Worm (Caenorhabditis elegans) whole organism, mixed stage, embryonic: ENCODE results near the gene Y69H2.3.

ENCODE experiments used
- bed-3 ChIP-seq: fragments of 200-800 bp; sonication (Bioruptor generic); optimal IDR thresholded peaks from 3 replicates; lab custom pipeline; 2018; ENCODE audit warnings: mild to moderate bottlenecking, missing genetic modification characterization, moderate library complexity, missing compliant biosample characterization
- blmp-1 ChIP-seq: fragments of 150-350 bp; optimal IDR thresholded peaks from 2 replicates; lab custom pipeline; 2014; ENCODE audit warnings: missing biosample characterization, missing genetic modification characterization
- ceh-39 ChIP-seq: fragments of 150-350 bp; optimal IDR thresholded peaks from 2 replicates; lab custom pipeline; 2014; ENCODE audit warnings: missing biosample characterization, missing genetic modification characterization
- ceh-43 ChIP-seq: fragments of 200-800 bp; sonication (Bioruptor generic); optimal IDR thresholded peaks from 2 replicates; lab custom pipeline; 2018; ENCODE audit warnings: mild to moderate bottlenecking, missing genetic modification characterization, moderate library complexity, missing compliant biosample characterization
- ceh-83 ChIP-seq: fragments of 200-800 bp; sonication (Bioruptor generic); optimal IDR thresholded peaks from 2 replicates; lab custom pipeline; 2018; ENCODE audit warnings: mild to moderate bottlenecking, missing genetic modification characterization, missing compliant biosample characterization
- ces-1 ChIP-seq: fragments of 150-350 bp; optimal IDR thresholded peaks from 2 replicates; lab custom pipeline; 2014; ENCODE audit warnings: missing biosample characterization, missing genetic modification reagents, missing genetic modification characterization
- cnd-1 ChIP-seq: fragments of 200-800 bp; sonication (Bioruptor generic); optimal IDR thresholded peaks from 2 replicates; lab custom pipeline; 2018; ENCODE audit warnings: mild to moderate bottlenecking, missing genetic modification characterization, missing compliant biosample characterization
- drap-1 ChIP-seq: fragments of 200-800 bp; sonication (Bioruptor generic); optimal IDR thresholded peaks from 3 replicates; lab custom pipeline; 2018; ENCODE audit warnings: mild to moderate bottlenecking, missing genetic modification characterization, missing compliant biosample characterization
- elt-1 ChIP-seq: sonication (generic microtip); optimal IDR thresholded peaks from 2 replicates; lab custom pipeline; 2017; ENCODE audit warnings: missing genetic modification characterization, mild to moderate bottlenecking, missing compliant biosample characterization, antibody characterized with exemption, moderate library complexity, borderline replicate concordance; ENCODE audit not compliant: insufficient read depth
- flh-1 ChIP-seq: fragments of 200-800 bp; sonication (Bioruptor generic); optimal IDR thresholded peaks from 2 replicates; lab custom pipeline; 2018; ENCODE audit warnings: mild to moderate bottlenecking, missing genetic modification characterization, moderate library complexity, missing compliant biosample characterization
- hlh-1 ChIP-seq: fragments of 150-350 bp; optimal IDR thresholded peaks from 2 replicates; lab custom pipeline; 2014; ENCODE audit warnings: missing biosample characterization, missing genetic modification reagents, missing genetic modification characterization
- lin-13 ChIP-seq: fragments of 150-350 bp; optimal IDR thresholded peaks from 2 replicates; lab custom pipeline; 2014; ENCODE audit warnings: missing biosample characterization, missing genetic modification characterization
- lsy-2 ChIP-seq: fragments of 150-350 bp; optimal IDR thresholded peaks from 2 replicates; lab custom pipeline; 2014; ENCODE audit warnings: missing biosample characterization, missing genetic modification characterization
- mab-5 ChIP-seq: fragments of 150-350 bp; optimal IDR thresholded peaks from 2 replicates; lab custom pipeline; 2014; ENCODE audit warnings: missing biosample characterization, missing genetic modification characterization
- mep-1 ChIP-seq: fragments of 150-350 bp; optimal IDR thresholded peaks from 2 replicates; lab custom pipeline; 2017; ENCODE audit warnings: missing biosample characterization, missing genetic modification reagents, missing genetic modification characterization, inconsistent platforms
- nhr-12 ChIP-seq: fragments of 150-350 bp; optimal IDR thresholded peaks from 2 replicates; lab custom pipeline; 2014; ENCODE audit warnings: missing biosample characterization, missing genetic modification characterization
- nhr-2 ChIP-seq: fragments of 150-350 bp; optimal IDR thresholded peaks from 2 replicates; lab custom pipeline; 2014; ENCODE audit warnings: missing biosample characterization, missing genetic modification characterization
- nhr-237 ChIP-seq: fragments of 150-350 bp; optimal IDR thresholded peaks from 2 replicates; lab custom pipeline; 2014; ENCODE audit warnings: missing biosample characterization, missing genetic modification characterization
- nhr-28 ChIP-seq: fragments of 150-350 bp; optimal IDR thresholded peaks from 2 replicates; lab custom pipeline; 2014; ENCODE audit warnings: missing biosample characterization, missing genetic modification characterization
- nhr-76 ChIP-seq: sonication (generic microtip); optimal IDR thresholded peaks from 2 replicates; lab custom pipeline; 2017; ENCODE audit warnings: missing biosample characterization, missing genetic modification characterization
- pha-4 ChIP-seq: fragments of 150-350 bp; optimal IDR thresholded peaks from 2 replicates; lab custom pipeline; 2018; ENCODE audit warnings: missing biosample characterization, missing genetic modification reagents, missing genetic modification characterization
- sem-2 ChIP-seq: fragments of 200-800 bp; sonication (Bioruptor generic); optimal IDR thresholded peaks from 2 replicates; lab custom pipeline; 2018; ENCODE audit warnings: mild to moderate bottlenecking, missing genetic modification characterization, missing compliant biosample characterization
- snpc-4 ChIP-seq: fragments of 150-350 bp; optimal IDR thresholded peaks from 2 replicates; lab custom pipeline; 2014; ENCODE audit warnings: missing biosample characterization, missing genetic modification characterization
- sptf-1 ChIP-seq: sonication (generic microtip); optimal IDR thresholded peaks from 2 replicates; lab custom pipeline; 2017; ENCODE audit warnings: mild to moderate bottlenecking, missing genetic modification characterization, moderate library complexity, missing compliant biosample characterization
- tbx-8 ChIP-seq: fragments of 200-800 bp; sonication (Bioruptor generic); optimal IDR thresholded peaks from 2 replicates; lab custom pipeline; 2018; ENCODE audit warnings: mild to moderate bottlenecking, missing genetic modification characterization, moderate library complexity, missing compliant biosample characterization
- unc-120 ChIP-seq: sonication (generic microtip); optimal IDR thresholded peaks from 2 replicates; lab custom pipeline; 2017; ENCODE audit warnings: missing genetic modification characterization, missing compliant biosample characterization; ENCODE audit not compliant: poor library complexity, severe bottlenecking
- unc-39 ChIP-seq: fragments of 150-350 bp; optimal IDR thresholded peaks from 2 replicates; lab custom pipeline; 2014; ENCODE audit warnings: missing biosample characterization, missing genetic modification characterization
- unc-62 ChIP-seq: fragments of 150-350 bp; optimal IDR thresholded peaks from 2 replicates; lab custom pipeline; 2014; ENCODE audit warnings: missing biosample characterization, missing genetic modification reagents, missing genetic modification characterization
- zip-8 ChIP-seq: fragments of 150-350 bp; optimal IDR thresholded peaks from 2 replicates; lab custom pipeline; 2014; ENCODE audit warnings: missing biosample characterization, missing genetic modification characterization
- ztf-11 ChIP-seq: fragments of 150-350 bp; optimal IDR thresholded peaks from 2 replicates; lab custom pipeline; 2014; ENCODE audit warnings: missing biosample characterization, missing genetic modification characterization

Gene Y69H2.3

DNA sequence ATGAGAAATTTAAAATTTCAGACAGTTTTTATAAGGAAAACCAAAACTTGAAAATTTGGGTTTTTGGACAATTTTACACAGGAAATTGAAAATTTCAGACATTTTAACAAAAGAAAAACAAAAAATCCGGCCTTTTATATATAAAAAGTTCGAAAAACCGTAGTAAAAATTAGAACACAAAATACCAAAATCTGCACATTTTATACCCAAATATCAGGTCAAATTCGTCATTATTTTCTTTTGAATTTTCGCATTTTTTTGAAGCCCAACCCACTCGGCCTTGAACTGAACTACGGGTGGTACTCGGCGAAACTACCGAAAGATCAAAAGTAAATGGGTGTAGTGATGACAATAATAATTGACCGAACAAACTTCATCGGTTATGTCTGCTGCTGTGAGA lies 3.3 kb upstream of the Y69H2.3 start:
- TF ChIP-seq lin-13 (tag; lab: Kevin White, UChicago) (no peak), mab-5 (tag; lab: Kevin White, UChicago) (no peak), lsy-2 (tag; lab: Kevin White, UChicago) (no peak), snpc-4 (no peak), ceh-83 (GFP tag; lab: Kevin White, UChicago) (no peak), blmp-1 (tag; lab: Kevin White, UChicago) (no peak), sem-2 (GFP tag; lab: Kevin White, UChicago) (no peak), flh-1 (no peak), nhr-76 (tag; lab: Kevin White, UChicago) (no peak), bed-3 (GFP tag; lab: Kevin White, UChicago) (no peak), ztf-11 (no peak)

- TF ChIP-seq zip-8 (tag; lab: Kevin White, UChicago) = no peak
These were observed 1.6 kb downstream of the Y69H2.3 start for ce11 chrV:18662333-18662732.

DNA sequence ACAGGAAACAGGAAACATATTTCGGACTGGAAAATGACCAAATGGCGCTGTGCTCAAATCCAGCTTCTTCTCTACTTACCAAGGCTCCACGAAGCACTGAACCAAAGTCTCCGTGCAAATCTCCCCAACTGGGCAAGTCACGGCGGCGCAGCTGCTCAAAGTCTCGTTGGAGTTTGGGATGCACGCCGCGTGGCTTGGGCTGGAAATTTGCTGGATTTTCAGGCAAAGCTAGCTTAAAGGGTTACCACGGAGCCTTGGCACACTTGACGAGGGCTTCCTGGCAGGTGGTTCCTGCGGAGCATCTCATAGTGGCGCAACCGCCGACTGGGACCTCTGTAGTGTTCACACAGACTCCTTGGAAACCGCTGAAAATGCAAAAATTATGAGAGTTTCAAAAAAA lies 5.0 kb downstream of the Y69H2.3 start:
- TF ChIP-seq tbx-8 (GFP tag; lab: Kevin White, UChicago) (no peak), nhr-237 (tag; lab: Kevin White, UChicago) (no peak), mep-1 (tag; lab: Kevin White, UChicago) (no peak), pha-4 (tag; lab: Kevin White, UChicago) (no peak), unc-120 (tag; lab: Kevin White, UChicago) (no peak), elt-1 (tag; lab: Kevin White, UChicago) (no peak), unc-62 (GFP tag; lab: Kevin White, UChicago) (no peak), hlh-1 (tag; lab: Kevin White, UChicago) (no peak), drap-1 (GFP tag; lab: Kevin White, UChicago) (no peak), sptf-1 (no peak), blmp-1 (tag; lab: Kevin White, UChicago) (no peak), nhr-28 (tag; lab: Kevin White, UChicago) (no peak)

ce11 chrV:18657391-18657790 lies 6.5 kb downstream of the Y69H2.3 start:
- TF ChIP-seq lin-13 (tag; lab: Kevin White, UChicago) = no peak
- no peak for TF ChIP-seq pha-4 (tag; lab: Kevin White, UChicago)
- no peak for TF ChIP-seq zip-8 (tag; lab: Kevin White, UChicago)
- no peak for TF ChIP-seq sem-2 (GFP tag; lab: Kevin White, UChicago)
- TF ChIP-seq lsy-2 (tag; lab: Kevin White, UChicago) = no peak
- no peak for TF ChIP-seq ces-1
- TF ChIP-seq mep-1 (tag; lab: Kevin White, UChicago) = no peak
- TF ChIP-seq tbx-8 (GFP tag; lab: Kevin White, UChicago) = no peak
- TF ChIP-seq nhr-76 (tag; lab: Kevin White, UChicago) = no peak
- TF ChIP-seq nhr-28 (tag; lab: Kevin White, UChicago) = no peak
- TF ChIP-seq drap-1 (GFP tag; lab: Kevin White, UChicago) = no peak
- no peak for TF ChIP-seq sptf-1
- TF ChIP-seq bed-3 (GFP tag; lab: Kevin White, UChicago) = no peak
- TF ChIP-seq blmp-1 (tag; lab: Kevin White, UChicago) = no peak
- TF ChIP-seq hlh-1 (tag; lab: Kevin White, UChicago) = no peak
- no peak for TF ChIP-seq unc-39 (tag; lab: Kevin White, UChicago)
- TF ChIP-seq, all 35 proteins: peak for 0

ce11 chrV:18656363-18656762 lies 7.6 kb downstream of the Y69H2.3 start:
- TF ChIP-seq elt-1 (tag; lab: Kevin White, UChicago) = no peak
- no peak for TF ChIP-seq ceh-43 (GFP tag; lab: Kevin White, UChicago)
- TF ChIP-seq ceh-39 (tag; lab: Kevin White, UChicago) = no peak
- TF ChIP-seq nhr-237 (tag; lab: Kevin White, UChicago) = no peak
- no peak for TF ChIP-seq sptf-1
- no peak for TF ChIP-seq unc-62 (GFP tag; lab: Kevin White, UChicago)
- no peak for TF ChIP-seq blmp-1 (tag; lab: Kevin White, UChicago)
- TF ChIP-seq mab-5 (tag; lab: Kevin White, UChicago) = no peak
- TF ChIP-seq snpc-4 = no peak
- no peak for TF ChIP-seq flh-1
- no peak for TF ChIP-seq hlh-1 (tag; lab: Kevin White, UChicago)
- no peak for TF ChIP-seq ztf-11
- TF ChIP-seq nhr-2 (tag; lab: Kevin White, UChicago) = no peak
- TF ChIP-seq cnd-1 (tag; lab: Kevin White, UChicago) = no peak
- no peak for TF ChIP-seq bed-3 (GFP tag; lab: Kevin White, UChicago)
- TF ChIP-seq lin-13 (tag; lab: Kevin White, UChicago) = no peak
- no peak for TF ChIP-seq nhr-12 (tag; lab: Kevin White, UChicago)
- TF ChIP-seq drap-1 (GFP tag; lab: Kevin White, UChicago) = no peak
